Worm (Caenorhabditis elegans) whole organism, mixed stage, embryonic: ENCODE results near the gene ZK154.4.

ENCODE experiments used
- M03D4.4 ChIP-seq: sonication (generic microtip); optimal IDR thresholded peaks from 2 replicates; lab custom pipeline; 2017; ENCODE audit warnings: mild to moderate bottlenecking, missing genetic modification characterization, missing compliant biosample characterization
- bed-3 ChIP-seq: fragments of 200-800 bp; sonication (Bioruptor generic); optimal IDR thresholded peaks from 3 replicates; lab custom pipeline; 2018; ENCODE audit warnings: mild to moderate bottlenecking, missing genetic modification characterization, moderate library complexity, missing compliant biosample characterization
- blmp-1 ChIP-seq: fragments of 150-350 bp; optimal IDR thresholded peaks from 2 replicates; lab custom pipeline; 2014; ENCODE audit warnings: missing biosample characterization, missing genetic modification characterization
- ceh-39 ChIP-seq: fragments of 150-350 bp; optimal IDR thresholded peaks from 2 replicates; lab custom pipeline; 2014; ENCODE audit warnings: missing biosample characterization, missing genetic modification characterization
- ceh-43 ChIP-seq: fragments of 200-800 bp; sonication (Bioruptor generic); optimal IDR thresholded peaks from 2 replicates; lab custom pipeline; 2018; ENCODE audit warnings: mild to moderate bottlenecking, missing genetic modification characterization, moderate library complexity, missing compliant biosample characterization
- ceh-83 ChIP-seq: fragments of 200-800 bp; sonication (Bioruptor generic); optimal IDR thresholded peaks from 2 replicates; lab custom pipeline; 2018; ENCODE audit warnings: mild to moderate bottlenecking, missing genetic modification characterization, missing compliant biosample characterization
- ces-1 ChIP-seq: fragments of 150-350 bp; optimal IDR thresholded peaks from 2 replicates; lab custom pipeline; 2014; ENCODE audit warnings: missing biosample characterization, missing genetic modification reagents, missing genetic modification characterization
- cnd-1 ChIP-seq: fragments of 200-800 bp; sonication (Bioruptor generic); optimal IDR thresholded peaks from 2 replicates; lab custom pipeline; 2018; ENCODE audit warnings: mild to moderate bottlenecking, missing genetic modification characterization, missing compliant biosample characterization
- drap-1 ChIP-seq: fragments of 200-800 bp; sonication (Bioruptor generic); optimal IDR thresholded peaks from 3 replicates; lab custom pipeline; 2018; ENCODE audit warnings: mild to moderate bottlenecking, missing genetic modification characterization, missing compliant biosample characterization
- elt-1 ChIP-seq: sonication (generic microtip); optimal IDR thresholded peaks from 2 replicates; lab custom pipeline; 2017; ENCODE audit warnings: missing genetic modification characterization, mild to moderate bottlenecking, missing compliant biosample characterization, antibody characterized with exemption, moderate library complexity, borderline replicate concordance; ENCODE audit not compliant: insufficient read depth
- elt-3 ChIP-seq: fragments of 150-350 bp; optimal IDR thresholded peaks from 2 replicates; lab custom pipeline; 2014; ENCODE audit warnings: missing biosample characterization, missing genetic modification characterization
- hlh-1 ChIP-seq: fragments of 150-350 bp; optimal IDR thresholded peaks from 2 replicates; lab custom pipeline; 2014; ENCODE audit warnings: missing biosample characterization, missing genetic modification reagents, missing genetic modification characterization
- lin-13 ChIP-seq: fragments of 150-350 bp; optimal IDR thresholded peaks from 2 replicates; lab custom pipeline; 2014; ENCODE audit warnings: missing biosample characterization, missing genetic modification characterization
- lin-32 ChIP-seq: fragments of 200-800 bp; sonication (Bioruptor generic); optimal IDR thresholded peaks from 2 replicates; lab custom pipeline; 2018; ENCODE audit warnings: mild to moderate bottlenecking, missing genetic modification characterization, missing compliant biosample characterization
- lsy-2 ChIP-seq: fragments of 150-350 bp; optimal IDR thresholded peaks from 2 replicates; lab custom pipeline; 2014; ENCODE audit warnings: missing biosample characterization, missing genetic modification characterization
- mab-5 ChIP-seq: fragments of 150-350 bp; optimal IDR thresholded peaks from 2 replicates; lab custom pipeline; 2014; ENCODE audit warnings: missing biosample characterization, missing genetic modification characterization
- mep-1 ChIP-seq: fragments of 150-350 bp; optimal IDR thresholded peaks from 2 replicates; lab custom pipeline; 2017; ENCODE audit warnings: missing biosample characterization, missing genetic modification reagents, missing genetic modification characterization, inconsistent platforms
- mls-2 ChIP-seq: sonication (generic microtip); optimal IDR thresholded peaks from 2 replicates; lab custom pipeline; 2016; ENCODE audit warnings: mild to moderate bottlenecking, missing genetic modification characterization, moderate library complexity, missing compliant biosample characterization
- nhr-12 ChIP-seq: fragments of 150-350 bp; optimal IDR thresholded peaks from 2 replicates; lab custom pipeline; 2014; ENCODE audit warnings: missing biosample characterization, missing genetic modification characterization
- nhr-237 ChIP-seq: fragments of 150-350 bp; optimal IDR thresholded peaks from 2 replicates; lab custom pipeline; 2014; ENCODE audit warnings: missing biosample characterization, missing genetic modification characterization
- nhr-28 ChIP-seq: fragments of 150-350 bp; optimal IDR thresholded peaks from 2 replicates; lab custom pipeline; 2014; ENCODE audit warnings: missing biosample characterization, missing genetic modification characterization
- nhr-76 ChIP-seq: sonication (generic microtip); optimal IDR thresholded peaks from 2 replicates; lab custom pipeline; 2017; ENCODE audit warnings: missing biosample characterization, missing genetic modification characterization
- pha-4 ChIP-seq: fragments of 150-350 bp; optimal IDR thresholded peaks from 2 replicates; lab custom pipeline; 2018; ENCODE audit warnings: missing biosample characterization, missing genetic modification reagents, missing genetic modification characterization
- sem-2 ChIP-seq: fragments of 200-800 bp; sonication (Bioruptor generic); optimal IDR thresholded peaks from 2 replicates; lab custom pipeline; 2018; ENCODE audit warnings: mild to moderate bottlenecking, missing genetic modification characterization, missing compliant biosample characterization
- sptf-1 ChIP-seq: sonication (generic microtip); optimal IDR thresholded peaks from 2 replicates; lab custom pipeline; 2017; ENCODE audit warnings: mild to moderate bottlenecking, missing genetic modification characterization, moderate library complexity, missing compliant biosample characterization
- tbx-8 ChIP-seq: fragments of 200-800 bp; sonication (Bioruptor generic); optimal IDR thresholded peaks from 2 replicates; lab custom pipeline; 2018; ENCODE audit warnings: mild to moderate bottlenecking, missing genetic modification characterization, moderate library complexity, missing compliant biosample characterization
- unc-120 ChIP-seq: sonication (generic microtip); optimal IDR thresholded peaks from 2 replicates; lab custom pipeline; 2017; ENCODE audit warnings: missing genetic modification characterization, missing compliant biosample characterization; ENCODE audit not compliant: poor library complexity, severe bottlenecking
- unc-39 ChIP-seq: fragments of 150-350 bp; optimal IDR thresholded peaks from 2 replicates; lab custom pipeline; 2014; ENCODE audit warnings: missing biosample characterization, missing genetic modification characterization
- unc-62 ChIP-seq: fragments of 150-350 bp; optimal IDR thresholded peaks from 2 replicates; lab custom pipeline; 2014; ENCODE audit warnings: missing biosample characterization, missing genetic modification reagents, missing genetic modification characterization
- zip-8 ChIP-seq: fragments of 150-350 bp; optimal IDR thresholded peaks from 2 replicates; lab custom pipeline; 2014; ENCODE audit warnings: missing biosample characterization, missing genetic modification characterization
- ztf-11 ChIP-seq: fragments of 150-350 bp; optimal IDR thresholded peaks from 2 replicates; lab custom pipeline; 2014; ENCODE audit warnings: missing biosample characterization, missing genetic modification characterization

The ZK154.4 gene

DNA sequence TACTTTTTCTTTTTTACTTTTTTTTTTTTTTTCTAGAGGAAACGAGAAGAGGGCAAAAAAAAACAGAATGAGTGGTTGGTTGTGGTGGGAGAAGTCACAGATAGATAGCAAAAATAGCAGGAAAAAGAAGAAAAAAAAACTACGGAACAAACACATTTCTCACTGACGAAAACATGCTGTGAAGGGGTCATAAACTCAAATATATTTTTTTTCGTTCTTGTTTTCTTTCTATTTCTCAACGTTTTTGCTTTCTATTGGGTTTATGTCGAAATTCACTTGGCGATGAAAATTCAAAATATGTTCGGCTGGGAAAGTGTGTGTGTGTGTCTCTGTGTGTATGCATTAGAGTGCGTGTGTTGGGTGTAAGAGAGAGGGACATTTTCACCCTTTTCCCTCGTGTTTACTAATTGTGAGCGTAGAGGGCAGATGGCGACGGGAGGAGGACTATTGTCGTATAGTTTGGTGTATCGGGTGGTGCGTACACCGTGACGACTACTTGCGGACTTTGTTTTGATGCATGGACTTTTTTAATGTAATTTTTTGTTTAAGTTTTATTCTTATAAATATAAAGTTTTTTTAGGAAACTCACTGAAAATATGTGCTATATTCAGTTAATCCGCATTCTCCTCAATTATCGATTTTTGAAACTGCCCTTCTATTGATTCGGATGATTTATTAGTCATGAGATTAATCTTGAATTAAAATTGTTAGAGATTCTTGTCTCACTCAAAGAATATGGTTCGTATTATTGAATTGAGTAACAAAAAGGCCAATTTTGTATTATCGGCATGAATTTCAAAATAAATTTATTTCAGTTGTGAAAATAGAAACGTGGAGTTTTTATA, 27.4 kb upstream of the ZK154.4 start:
- no peak for TF ChIP-seq tbx-8
- peak; percentile 69 for TF ChIP-seq lin-13 (tag; lab: Kevin White, UChicago)
- no peak for TF ChIP-seq elt-3
- peak; percentile 46 for TF ChIP-seq unc-120 (tag; lab: Kevin White, UChicago)
- no peak for TF ChIP-seq mab-5
- TF ChIP-seq mls-2 (tag; lab: Kevin White, UChicago) = peak; percentile 24
- TF ChIP-seq bed-3 (GFP tag; lab: Kevin White, UChicago) = no peak
- no peak for TF ChIP-seq nhr-28
- peak; percentile 89 for TF ChIP-seq pha-4 (tag; lab: Kevin White, UChicago)
- TF ChIP-seq ceh-43 (GFP tag; lab: Kevin White, UChicago) = peak; percentile 56
- TF ChIP-seq drap-1 (GFP tag; lab: Kevin White, UChicago) = peak; percentile 42
- no peak for TF ChIP-seq nhr-12
- peak; percentile 81 for TF ChIP-seq cnd-1 (tag; lab: Kevin White, UChicago)
- peak; percentile 66 for TF ChIP-seq ces-1
- peak; percentile 60 for TF ChIP-seq lin-32 (GFP tag; lab: Kevin White, UChicago)
- TF ChIP-seq lsy-2 (tag; lab: Kevin White, UChicago) = peak; percentile 47
- no peak for TF ChIP-seq ceh-83 (GFP tag; lab: Kevin White, UChicago)
- peak; percentile 64 for TF ChIP-seq hlh-1
- TF ChIP-seq blmp-1 = no peak
- TF ChIP-seq ztf-11 (tag; lab: Kevin White, UChicago) = no peak
- TF ChIP-seq M03D4.4 = peak; percentile 58
- TF ChIP-seq sptf-1 (tag; lab: Kevin White, UChicago) = peak; percentile 29
- TF ChIP-seq mep-1 (tag; lab: Kevin White, UChicago) = peak; percentile 68
- no peak for TF ChIP-seq elt-1 (tag; lab: Kevin White, UChicago)
- TF ChIP-seq ceh-39 (tag; lab: Kevin White, UChicago) = peak; percentile 38
- TF ChIP-seq, all 35 proteins: peak for 15

- TF ChIP-seq drap-1 (GFP tag; lab: Kevin White, UChicago) (no peak), ceh-39 (tag; lab: Kevin White, UChicago) (no peak), M03D4.4 (no peak), mab-5 (no peak), unc-120 (tag; lab: Kevin White, UChicago) (no peak), unc-39 (tag; lab: Kevin White, UChicago) (no peak), nhr-12 (no peak), elt-1 (tag; lab: Kevin White, UChicago) (no peak)
Measured at ce11 chrX:7808388-7808787, 26.2 kb upstream of the ZK154.4 start.

DNA sequence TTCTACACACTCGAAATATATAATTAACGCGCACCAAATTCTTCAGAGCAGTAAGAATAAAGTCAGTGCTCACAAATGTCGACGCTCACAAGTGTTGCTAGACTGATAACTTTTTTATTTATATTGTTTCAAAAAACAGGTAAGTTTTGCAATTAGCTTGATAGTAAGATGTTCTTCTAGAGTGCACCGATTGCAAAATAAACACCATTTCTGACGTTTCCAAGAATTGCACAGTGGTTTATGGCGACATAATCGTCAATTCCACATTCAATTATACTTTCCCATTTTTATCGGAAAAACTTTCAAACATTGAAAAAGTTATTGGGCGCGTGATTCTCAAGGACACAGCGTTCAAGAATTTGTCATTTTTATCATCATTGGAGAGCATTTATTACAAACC, 18.2 kb upstream of the ZK154.4 start:
- TF ChIP-seq sptf-1 (tag; lab: Kevin White, UChicago) = no peak
- TF ChIP-seq M03D4.4 = no peak
- TF ChIP-seq nhr-28 = no peak
- no peak for TF ChIP-seq ceh-43 (GFP tag; lab: Kevin White, UChicago)
- no peak for TF ChIP-seq zip-8 (tag; lab: Kevin White, UChicago)
- no peak for TF ChIP-seq elt-1 (tag; lab: Kevin White, UChicago)
- TF ChIP-seq sem-2 (GFP tag; lab: Kevin White, UChicago) = no peak
- no peak for TF ChIP-seq mab-5
- TF ChIP-seq mep-1 (tag; lab: Kevin White, UChicago) = no peak
- TF ChIP-seq pha-4 (tag; lab: Kevin White, UChicago) = no peak
- no peak for TF ChIP-seq lin-32 (GFP tag; lab: Kevin White, UChicago)
- TF ChIP-seq drap-1 (GFP tag; lab: Kevin White, UChicago) = no peak
- TF ChIP-seq lin-13 (tag; lab: Kevin White, UChicago) = no peak
- no peak for TF ChIP-seq unc-120 (tag; lab: Kevin White, UChicago)
- no peak for TF ChIP-seq ceh-83 (GFP tag; lab: Kevin White, UChicago)
- no peak for TF ChIP-seq mls-2 (tag; lab: Kevin White, UChicago)

DNA sequence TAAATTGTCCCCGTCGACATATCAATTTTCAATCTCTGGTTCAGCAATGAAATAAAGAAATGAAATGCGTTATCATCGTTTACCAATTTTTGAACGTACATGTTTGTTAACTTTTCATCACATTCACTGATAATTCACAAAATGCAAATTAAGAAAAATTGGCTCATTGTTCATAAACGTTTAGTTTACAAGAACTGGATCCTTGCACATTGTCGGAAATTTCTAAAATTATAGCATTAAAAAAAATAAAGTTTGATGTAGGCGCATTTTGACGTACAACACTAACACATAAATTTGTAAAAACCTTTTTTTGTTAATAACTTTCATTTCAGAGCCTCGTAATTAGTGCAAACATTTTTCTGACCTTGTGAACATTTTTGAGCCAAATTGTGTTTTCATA, 17.5 kb upstream of the ZK154.4 start, which contains the start of gene gpx-7:
TSS of gene gpx-7 (minus strand) at position 101 of the 400 bp plus-strand sequence.
- TF ChIP-seq cnd-1 (tag; lab: Kevin White, UChicago) = no peak
- no peak for TF ChIP-seq zip-8 (tag; lab: Kevin White, UChicago)
- TF ChIP-seq mab-5 = no peak
- no peak for TF ChIP-seq elt-3
- no peak for TF ChIP-seq pha-4 (tag; lab: Kevin White, UChicago)
- TF ChIP-seq unc-39 (tag; lab: Kevin White, UChicago) = no peak
- TF ChIP-seq nhr-28 = no peak
- TF ChIP-seq sem-2 (GFP tag; lab: Kevin White, UChicago) = no peak
- no peak for TF ChIP-seq nhr-237 (tag; lab: Kevin White, UChicago)
- TF ChIP-seq lin-13 (tag; lab: Kevin White, UChicago) = no peak
- no peak for TF ChIP-seq bed-3 (GFP tag; lab: Kevin White, UChicago)
- no peak for TF ChIP-seq ceh-83 (GFP tag; lab: Kevin White, UChicago)
- no peak for TF ChIP-seq unc-62 (GFP tag; lab: Kevin White, UChicago)
- TF ChIP-seq nhr-76 (tag; lab: Kevin White, UChicago) = no peak
- TF ChIP-seq blmp-1 = no peak
- no peak for TF ChIP-seq mep-1 (tag; lab: Kevin White, UChicago)
- TF ChIP-seq sptf-1 (tag; lab: Kevin White, UChicago) = no peak
- no peak for TF ChIP-seq ceh-43 (GFP tag; lab: Kevin White, UChicago)
- TF ChIP-seq mls-2 (tag; lab: Kevin White, UChicago) = no peak
- TF ChIP-seq drap-1 (GFP tag; lab: Kevin White, UChicago) = no peak
